Worm (Caenorhabditis elegans) whole organism, L3 larva: ENCODE measurements around the gene rbm-42.
A peak's percentile ranks its signal among the peaks of the same experiment; 100 is the strongest.

ENCODE experiments used
- R02D3.7 ChIP-seq: fragments of 150-350 bp; optimal IDR thresholded peaks from 2 replicates; lab custom pipeline; 2014; ENCODE audit warnings: missing biosample characterization, missing genetic modification characterization
- ZK546.5 ChIP-seq: sonication (generic microtip); optimal IDR thresholded peaks from 2 replicates; lab custom pipeline; 2017; ENCODE audit warnings: missing biosample characterization, missing genetic modification characterization
- aly-2 ChIP-seq: fragments of 150-350 bp; optimal IDR thresholded peaks from 2 replicates; lab custom pipeline; 2014; ENCODE audit warnings: missing biosample characterization, missing genetic modification characterization
- ama-1 ChIP-seq: fragments of 150-350 bp; optimal IDR thresholded peaks from 2 replicates; lab custom pipeline; 2018
- ceh-16 ChIP-seq: sonication (generic microtip); optimal IDR thresholded peaks from 2 replicates; lab custom pipeline; 2017; ENCODE audit warnings: missing biosample characterization, missing genetic modification characterization
- ceh-28 ChIP-seq: fragments of 150-350 bp; optimal IDR thresholded peaks from 2 replicates; lab custom pipeline; 2014; ENCODE audit warnings: missing biosample characterization, missing genetic modification reagents, missing genetic modification characterization
- ceh-82 ChIP-seq: fragments of 150-350 bp; optimal IDR thresholded peaks from 2 replicates; lab custom pipeline; 2014; ENCODE audit warnings: missing biosample characterization, missing genetic modification characterization
- ceh-9 ChIP-seq: sonication (generic microtip); optimal IDR thresholded peaks from 2 replicates; lab custom pipeline; 2018; ENCODE audit warnings: missing biosample characterization, missing genetic modification characterization
- daf-12 ChIP-seq: fragments of 150-350 bp; optimal IDR thresholded peaks from 2 replicates; lab custom pipeline; 2014; ENCODE audit warnings: missing biosample characterization, missing genetic modification reagents, missing genetic modification characterization
- egl-27 ChIP-seq: sonication (generic microtip); optimal IDR thresholded peaks from 4 replicates; lab custom pipeline; 2017; ENCODE audit warnings: missing biosample characterization, missing genetic modification reagents, missing genetic modification characterization
- egl-5 ChIP-seq: fragments of 150-350 bp; optimal IDR thresholded peaks from 2 replicates; lab custom pipeline; 2017; ENCODE audit warnings: missing biosample characterization, missing genetic modification reagents, missing genetic modification characterization, inconsistent platforms
- elt-1 ChIP-seq: fragments of 150-350 bp; optimal IDR thresholded peaks from 2 replicates; lab custom pipeline; 2014; ENCODE audit warnings: missing biosample characterization, missing genetic modification characterization
- elt-2 ChIP-seq: sonication (generic microtip); optimal IDR thresholded peaks from 2 replicates; lab custom pipeline; 2016; ENCODE audit warnings: missing genetic modification reagents, mild to moderate bottlenecking, missing genetic modification characterization, missing compliant biosample characterization
- elt-3 ChIP-seq, 3 experiments: fragments of 150-350 bp in 1 of 3; sonication (generic microtip) in 2 of 3; optimal IDR thresholded peaks; 2 replicates in 2 of 3; 4 replicates in 1 of 3; lab custom pipeline; 2014 to 2017; ENCODE audit warnings: missing biosample characterization in 3 of 3, missing genetic modification characterization in 3 of 3
- eor-1 ChIP-seq, 2 experiments: fragments of 150-350 bp; optimal IDR thresholded peaks; 2 replicates each; lab custom pipeline; 2014 to 2018; ENCODE audit warnings: missing biosample characterization in 2 of 2, missing genetic modification characterization in 2 of 2
- fkh-10 ChIP-seq: sonication (generic microtip); optimal IDR thresholded peaks from 2 replicates; lab custom pipeline; 2017; ENCODE audit warnings: missing biosample characterization, missing genetic modification reagents, missing genetic modification characterization
- fkh-2 ChIP-seq: fragments of 150-350 bp; optimal IDR thresholded peaks from 2 replicates; lab custom pipeline; 2014; ENCODE audit warnings: missing biosample characterization, missing genetic modification reagents, missing genetic modification characterization
- fos-1 ChIP-seq: fragments of 150-350 bp; optimal IDR thresholded peaks from 2 replicates; lab custom pipeline; 2014; ENCODE audit warnings: missing biosample characterization, missing genetic modification characterization
- hmg-11 ChIP-seq: sonication (generic microtip); optimal IDR thresholded peaks from 2 replicates; lab custom pipeline; 2016; ENCODE audit warnings: missing genetic modification characterization, missing compliant biosample characterization
- jun-1 ChIP-seq: fragments of 150-350 bp; optimal IDR thresholded peaks from 2 replicates; lab custom pipeline; 2014; ENCODE audit warnings: missing biosample characterization, missing genetic modification reagents, missing genetic modification characterization
- lin-15B ChIP-seq: fragments of 150-350 bp; optimal IDR thresholded peaks from 2 replicates; lab custom pipeline; 2014; ENCODE audit warnings: missing biosample characterization, missing genetic modification characterization
- lin-39 ChIP-seq: fragments of 150-350 bp; optimal IDR thresholded peaks from 2 replicates; lab custom pipeline; 2018; ENCODE audit warnings: missing biosample characterization, missing genetic modification reagents, missing genetic modification characterization
- lsy-12 ChIP-seq: sonication (generic microtip); optimal IDR thresholded peaks from 2 replicates; lab custom pipeline; 2016; ENCODE audit warnings: mild to moderate bottlenecking, missing genetic modification characterization, missing compliant biosample characterization
- mdl-1 ChIP-seq: fragments of 150-350 bp; optimal IDR thresholded peaks from 2 replicates; lab custom pipeline; 2014; ENCODE audit warnings: missing biosample characterization, missing genetic modification characterization
- mml-1 ChIP-seq: fragments of 150-350 bp; sonication (generic microtip); optimal IDR thresholded peaks from 3 replicates; lab custom pipeline; 2014; ENCODE audit warnings: missing biosample characterization, missing genetic modification characterization
- nfya-1 ChIP-seq: sonication (generic microtip); optimal IDR thresholded peaks from 2 replicates; lab custom pipeline; 2017; ENCODE audit warnings: missing genetic modification characterization, mild to moderate bottlenecking, missing compliant biosample characterization, antibody characterized with exemption, moderate library complexity; ENCODE audit not compliant: insufficient read depth
- nhr-11 ChIP-seq: fragments of 150-350 bp; optimal IDR thresholded peaks from 2 replicates; lab custom pipeline; 2014; ENCODE audit warnings: missing biosample characterization, missing genetic modification characterization
- nhr-12 ChIP-seq: fragments of 150-350 bp; optimal IDR thresholded peaks from 2 replicates; lab custom pipeline; 2014; ENCODE audit warnings: missing biosample characterization, missing genetic modification characterization
- nhr-23 ChIP-seq: fragments of 150-350 bp; optimal IDR thresholded peaks from 2 replicates; lab custom pipeline; 2014; ENCODE audit warnings: missing biosample characterization, missing genetic modification reagents, missing genetic modification characterization
- nhr-237 ChIP-seq: fragments of 150-350 bp; optimal IDR thresholded peaks from 2 replicates; lab custom pipeline; 2014; ENCODE audit warnings: missing biosample characterization, missing genetic modification characterization
- nhr-25 ChIP-seq: sonication (generic microtip); optimal IDR thresholded peaks from 2 replicates; lab custom pipeline; 2017; ENCODE audit warnings: missing biosample characterization, missing genetic modification characterization
- nhr-28 ChIP-seq: fragments of 150-350 bp; optimal IDR thresholded peaks from 2 replicates; lab custom pipeline; 2014; ENCODE audit warnings: missing biosample characterization, missing genetic modification characterization
- nhr-43 ChIP-seq: sonication (generic microtip); optimal IDR thresholded peaks from 2 replicates; lab custom pipeline; 2016; ENCODE audit warnings: mild to moderate bottlenecking, missing genetic modification characterization, missing compliant biosample characterization; ENCODE audit not compliant: poor library complexity, severe bottlenecking
- nhr-67 ChIP-seq: fragments of 150-350 bp; optimal IDR thresholded peaks from 2 replicates; lab custom pipeline; 2014; ENCODE audit warnings: missing biosample characterization, missing genetic modification characterization
- nhr-76 ChIP-seq: fragments of 150-350 bp; sonication (generic microtip); optimal IDR thresholded peaks from 5 replicates; lab custom pipeline; 2014; ENCODE audit warnings: missing biosample characterization, missing genetic modification characterization
- nhr-77 ChIP-seq: fragments of 150-350 bp; optimal IDR thresholded peaks from 2 replicates; lab custom pipeline; 2014; ENCODE audit warnings: missing biosample characterization, missing genetic modification characterization
- pha-4 ChIP-seq: fragments of 150-350 bp; optimal IDR thresholded peaks from 2 replicates; lab custom pipeline; 2014; ENCODE audit warnings: missing biosample characterization, missing genetic modification reagents, missing genetic modification characterization
- pqm-1 ChIP-seq: fragments of 150-350 bp; optimal IDR thresholded peaks from 2 replicates; lab custom pipeline; 2017; ENCODE audit warnings: missing biosample characterization, missing genetic modification characterization, inconsistent platforms
- sea-2 ChIP-seq: fragments of 150-350 bp; sonication (generic microtip); optimal IDR thresholded peaks from 4 replicates; lab custom pipeline; 2014; ENCODE audit warnings: missing biosample characterization, missing genetic modification reagents, missing genetic modification characterization
- skn-1 ChIP-seq: fragments of 150-350 bp; optimal IDR thresholded peaks from 2 replicates; lab custom pipeline; 2014; ENCODE audit warnings: missing biosample characterization, missing genetic modification characterization
- snpc-4 ChIP-seq: fragments of 150-350 bp; optimal IDR thresholded peaks from 2 replicates; lab custom pipeline; 2014; ENCODE audit warnings: missing biosample characterization, missing genetic modification characterization
- tbx-2 ChIP-seq: sonication (generic microtip); optimal IDR thresholded peaks from 2 replicates; lab custom pipeline; 2016; ENCODE audit warnings: mild to moderate bottlenecking, missing genetic modification characterization, missing compliant biosample characterization
- unc-39 ChIP-seq: sonication (generic microtip); optimal IDR thresholded peaks from 4 replicates; lab custom pipeline; 2017; ENCODE audit warnings: missing biosample characterization, missing genetic modification characterization
- unc-62 ChIP-seq: fragments of 150-350 bp; sonication (generic microtip); optimal IDR thresholded peaks from 4 replicates; lab custom pipeline; 2014; ENCODE audit warnings: missing biosample characterization, missing genetic modification reagents, missing genetic modification characterization
- zag-1 ChIP-seq: fragments of 150-350 bp; optimal IDR thresholded peaks from 2 replicates; lab custom pipeline; 2014; ENCODE audit warnings: missing biosample characterization, missing genetic modification characterization
- ztf-11 ChIP-seq: fragments of 150-350 bp; optimal IDR thresholded peaks from 2 replicates; lab custom pipeline; 2014; ENCODE audit warnings: missing biosample characterization, missing genetic modification characterization
- ztf-4 ChIP-seq: fragments of 150-350 bp; optimal IDR thresholded peaks from 2 replicates; lab custom pipeline; 2014; ENCODE audit warnings: missing biosample characterization, missing genetic modification characterization

rbm-42 gene

DNA sequence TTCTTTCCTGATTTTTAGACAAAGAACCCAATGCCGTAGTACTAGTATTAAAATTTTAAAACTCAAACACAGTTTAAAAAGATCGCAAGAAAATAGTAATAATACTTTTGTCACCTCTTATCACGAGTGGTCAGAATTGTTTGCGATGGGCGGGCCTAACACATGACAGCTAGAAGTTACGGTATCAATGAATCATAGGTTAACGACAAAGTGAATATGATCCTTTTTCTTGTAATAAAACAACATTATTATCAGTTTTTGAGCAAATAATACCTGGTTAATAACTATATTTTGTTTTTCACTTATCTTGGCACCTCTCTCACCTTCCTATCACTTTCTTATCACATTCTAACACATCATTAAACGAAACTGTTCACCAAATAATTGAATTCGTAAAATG lies 40.0 kb downstream of the rbm-42 start:
- TF ChIP-seq elt-2 (tag; lab: Kevin White, UChicago) (peak; percentile 65), fos-1 (tag; lab: Kevin White, UChicago) (no peak), pqm-1 (tag; lab: Kevin White, UChicago) (peak; percentile 55)

DNA sequence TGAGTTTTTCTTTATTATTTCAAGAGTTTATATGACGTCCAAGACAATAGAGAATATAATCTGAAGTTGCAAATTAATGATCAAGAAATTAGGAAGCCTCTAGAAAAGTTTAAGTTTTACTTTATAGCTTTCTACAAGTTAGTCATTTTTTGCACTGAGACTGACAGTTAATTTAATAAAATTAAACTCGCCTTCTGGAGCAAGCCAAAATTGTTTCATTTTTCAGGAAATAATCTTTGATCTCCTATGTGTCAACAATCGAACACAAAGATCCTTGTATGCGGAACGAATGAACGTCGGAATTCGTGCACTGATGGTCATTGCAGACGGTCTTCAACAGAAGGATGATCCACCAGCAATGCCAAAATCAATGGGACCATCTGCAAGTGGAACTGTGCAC lies 40.6 kb downstream of the rbm-42 start:
- TF ChIP-seq mml-1 (no peak), jun-1 (no peak), nhr-11 (no peak), mdl-1 (tag; lab: Kevin White, UChicago) (no peak), lin-39 (no peak), lin-15B (no peak), R02D3.7 (tag; lab: Kevin White, UChicago) (no peak)

DNA sequence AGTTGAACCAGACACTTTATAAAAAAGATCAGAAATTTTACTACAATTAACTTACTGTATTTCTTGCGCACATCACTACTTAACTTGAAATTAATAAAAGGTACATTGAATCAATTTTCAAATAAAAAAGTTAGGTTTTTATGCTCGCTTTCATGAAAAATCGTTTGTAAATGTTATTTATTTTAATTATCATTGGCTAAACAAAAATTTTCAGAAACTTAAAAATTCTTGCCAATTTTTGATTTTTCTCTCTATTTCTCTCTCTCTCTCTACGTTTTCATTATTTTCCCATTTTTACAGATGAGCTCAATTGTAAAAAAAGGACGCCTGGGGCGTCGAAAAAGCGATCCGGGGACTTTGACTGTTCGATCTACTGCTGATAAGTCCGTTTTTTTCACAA lies 43.6 kb downstream of the rbm-42 start, which contains the start of gene sax-2:
TSS of gene sax-2 (plus strand) at position 301 of the 400 bp plus-strand sequence.
- TF ChIP-seq hmg-11 (tag; lab: Kevin White, UChicago) (no peak), ceh-28 (tag; lab: Kevin White, UChicago) (no peak), elt-1 (no peak), R02D3.7 (tag; lab: Kevin White, UChicago) (no peak), elt-3 (tag; optimal IDR thresholded peaks at IDR 0.05; lab: Kevin White, UChicago) (no peak), lsy-12 (tag; lab: Kevin White, UChicago) (no peak)
- TF ChIP-seq, all 47 proteins: peak for 0

DNA sequence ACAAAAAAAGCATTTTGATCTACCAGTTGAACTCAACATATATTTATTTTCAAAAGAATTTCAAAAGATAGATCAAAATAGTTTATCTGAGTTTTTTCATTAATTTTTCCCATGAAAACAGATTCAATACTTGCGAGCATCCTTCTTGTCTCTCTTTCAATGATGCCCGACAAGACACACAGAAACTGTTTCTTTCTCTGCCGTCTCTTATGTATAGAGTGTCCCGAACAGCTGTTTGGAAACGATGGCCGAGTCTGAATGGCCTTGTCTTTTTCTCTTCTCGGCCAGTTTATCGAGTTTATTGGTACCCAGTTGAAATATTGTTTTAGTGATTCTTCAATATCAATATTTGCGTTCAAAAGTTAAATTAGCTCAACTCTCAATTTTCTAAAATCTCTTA lies 44.3 kb downstream of the rbm-42 start:
- TF ChIP-seq tbx-2 (tag; lab: Kevin White, UChicago) (no peak), ceh-28 (tag; lab: Kevin White, UChicago) (peak; percentile 50), ceh-82 (no peak), nhr-237 (tag; lab: Kevin White, UChicago) (no peak), nhr-77 (no peak), fkh-10 (GFP tag; lab: Kevin White, UChicago) (no peak), nhr-25 (tag; lab: Kevin White, UChicago) (peak; percentile 65), nhr-11 (no peak), elt-3 (tag; optimal IDR thresholded peaks at IDR 0.05; lab: Kevin White, UChicago) (no peak), nhr-28 (no peak), mdl-1 (tag; lab: Kevin White, UChicago) (no peak), nhr-67 (no peak), lin-39 (no peak), zag-1 (tag; lab: Kevin White, UChicago) (no peak), sea-2 (no peak), ztf-4 (tag; lab: Kevin White, UChicago) (no peak), nhr-12 (tag; lab: Kevin White, UChicago) (no peak), lsy-12 (tag; lab: Kevin White, UChicago) (no peak), skn-1 (peak; percentile 25), nhr-23 (tag; lab: Kevin White, UChicago) (no peak), ZK546.5 (tag; lab: Kevin White, UChicago) (no peak), unc-39 (tag; lab: Kevin White, UChicago) (no peak), ama-1 (no peak), mml-1 (no peak), unc-62 (no peak), elt-2 (tag; lab: Kevin White, UChicago) (peak; percentile 30), aly-2 (tag; lab: Kevin White, UChicago) (no peak), egl-27 (tag; lab: Kevin White, UChicago) (no peak), nhr-76 (no peak), ceh-16 (tag; lab: Kevin White, UChicago) (no peak), daf-12 (tag; lab: Kevin White, UChicago) (no peak), nfya-1 (tag; lab: Kevin White, UChicago) (peak; percentile 77), eor-1 (tag; optimal IDR thresholded peaks at IDR 0.05; lab: Kevin White, UChicago) (no peak), egl-5 (peak; percentile 54), fos-1 (tag; lab: Kevin White, UChicago) (no peak), hmg-11 (tag; lab: Kevin White, UChicago) (no peak), elt-1 (no peak), R02D3.7 (tag; lab: Kevin White, UChicago) (no peak), fkh-2 (tag; lab: Kevin White, UChicago) (no peak), lin-15B (peak; percentile 86), jun-1 (no peak), nhr-43 (peak; percentile 21), pqm-1 (tag; lab: Kevin White, UChicago) (peak; percentile 40), pha-4 (tag; lab: Kevin White, UChicago) (peak; percentile 71), snpc-4 (tag; lab: Kevin White, UChicago) (no peak), ceh-9 (tag; lab: Kevin White, UChicago) (no peak), ztf-11 (tag; lab: Kevin White, UChicago) (no peak)
- TF ChIP-seq, all 47 proteins: peak for 10
